Worm (Caenorhabditis elegans): ENCODE measurements around the gene W02D7.6.
"Not testable (repeated sequence)": the region's sequence is repeated elsewhere in the genome, so short reads cannot be mapped to it uniquely, and the experiment has no call there.

- not testable (repeated sequence) for TF ChIP-seq npax-4 (tag; optimal IDR thresholded peaks at IDR 0.05); fkh-10 (GFP tag; optimal IDR thresholded peaks at IDR 0.05); dmd-4 (tag; optimal IDR thresholded peaks at IDR 0.05; ENCODE audit: borderline replicate concordance); ceh-24 (tag; optimal IDR thresholded peaks at IDR 0.05); ama-1 (optimal IDR thresholded peaks at IDR 0.05); ref-2 (tag; optimal IDR thresholded peaks at IDR 0.05)
Measured at ce11 chrV:8340924-8341323, 39.6 kb upstream of the W02D7.6 start, which contains the start of gene C08D8.7.

Measured in whole organism, late embryonic.